Fruit fly (Drosophila melanogaster) whole organism, wandering third instar larva: ENCODE data around the gene CG8568.

Experiments
- Dfd ChIP-seq: fragments of >200 bp; optimal IDR thresholded peaks from 2 replicates; lab custom pipeline; 2017; ENCODE audit warnings: missing biosample characterization, missing genetic modification characterization
- Mio ChIP-seq: sonication (Bioruptor generic); optimal IDR thresholded peaks from 2 replicates; lab custom pipeline; 2016; ENCODE audit warnings: missing biosample characterization, missing genetic modification characterization
- OdsH ChIP-seq: fragments of 200-800 bp; sonication (Bioruptor generic); optimal IDR thresholded peaks from 2 replicates; lab custom pipeline; 2016; ENCODE audit warnings: missing biosample characterization, mild to moderate bottlenecking, missing genetic modification characterization
- Sp1 ChIP-seq: fragments of 200-800 bp; sonication (Bioruptor generic); optimal IDR thresholded peaks from 3 replicates; lab custom pipeline; 2019; ENCODE audit warnings: missing biosample characterization, mild to moderate bottlenecking, missing genetic modification characterization, moderate library complexity
- lola ChIP-seq: fragments of >200 bp; optimal IDR thresholded peaks from 2 replicates; lab custom pipeline; 2017; ENCODE audit warnings: missing biosample characterization, missing genetic modification characterization
- pan ChIP-seq: fragments of >200 bp; optimal IDR thresholded peaks from 2 replicates; lab custom pipeline; 2017
- psq ChIP-seq: fragments of 200-800 bp; sonication (Bioruptor generic); optimal IDR thresholded peaks from 3 replicates; lab custom pipeline; 2017; ENCODE audit warnings: missing biosample characterization, mild to moderate bottlenecking, missing genetic modification characterization, moderate library complexity
- tai ChIP-seq: sonication (Bioruptor generic); optimal IDR thresholded peaks from 2 replicates; lab custom pipeline; 2016; ENCODE audit warnings: missing biosample characterization, missing genetic modification characterization

DNA sequence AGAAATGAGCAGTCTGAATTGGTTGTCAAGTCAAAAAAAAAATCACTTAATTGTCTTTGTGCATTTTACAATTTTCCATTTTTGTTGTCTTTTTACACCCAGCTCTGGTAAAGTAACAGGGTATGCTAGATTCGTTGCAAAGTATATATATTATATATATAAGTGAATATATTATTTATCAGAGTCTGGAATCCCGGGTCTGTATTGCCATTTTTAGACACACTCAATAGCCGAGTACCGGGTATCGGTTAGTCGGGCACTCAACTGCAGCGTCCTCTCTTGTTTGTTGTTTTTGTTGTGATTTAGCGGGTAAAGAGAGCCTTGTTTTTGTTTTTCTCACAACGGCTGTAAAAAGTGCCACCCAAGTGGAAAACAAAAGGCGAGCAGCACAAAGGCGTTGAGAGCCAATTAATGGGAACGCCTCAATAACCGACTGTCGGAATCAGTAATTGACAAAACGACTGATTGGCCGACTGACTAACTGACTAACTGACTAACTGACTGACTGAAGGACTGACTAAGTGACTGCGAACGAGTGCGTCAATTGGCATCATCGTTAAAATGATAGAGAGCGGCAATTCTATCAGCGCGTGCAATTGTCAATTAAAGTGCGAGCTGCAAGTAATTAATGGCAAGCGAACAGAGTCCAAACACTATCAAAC, 41.4 kb upstream of the CG8568 start:
- no peak for TF ChIP-seq tai (GFP tag; lab: Kevin White, UChicago)
- no peak for TF ChIP-seq psq (GFP tag; lab: Kevin White, UChicago)
- no peak for TF ChIP-seq Mio (GFP tag; lab: Kevin White, UChicago)
- no peak for TF ChIP-seq Dfd (GFP tag; lab: Kevin White, UChicago)
- TF ChIP-seq pan (lab: Kevin White, UChicago): no peak
- no peak for TF ChIP-seq OdsH
- peak; percentile 5 for TF ChIP-seq Sp1 (GFP tag; lab: Kevin White, UChicago)
- no peak for TF ChIP-seq lola (GFP tag; lab: Kevin White, UChicago)
